Worm (Caenorhabditis elegans): ENCODE results near the gene F21A3.4.

- TF ChIP-seq unc-30 (tag; optimal IDR thresholded peaks at IDR 0.05): no peak
- TF ChIP-seq nhr-28 (tag; optimal IDR thresholded peaks at IDR 0.05): no peak
- TF ChIP-seq aly-2 (tag; optimal IDR thresholded peaks at IDR 0.05): no peak
- no peak for TF ChIP-seq nhr-12 (tag; optimal IDR thresholded peaks at IDR 0.05)
- TF ChIP-seq nhr-90 (tag; optimal IDR thresholded peaks at IDR 0.05; ENCODE audit: poor library complexity): peak; percentile 56
These were observed 31.4 kb upstream of the F21A3.4 start for ce11 chrV:15505068-15505467.
